Fruit fly (Drosophila melanogaster): ENCODE results near the gene Acyp2.

DNA sequence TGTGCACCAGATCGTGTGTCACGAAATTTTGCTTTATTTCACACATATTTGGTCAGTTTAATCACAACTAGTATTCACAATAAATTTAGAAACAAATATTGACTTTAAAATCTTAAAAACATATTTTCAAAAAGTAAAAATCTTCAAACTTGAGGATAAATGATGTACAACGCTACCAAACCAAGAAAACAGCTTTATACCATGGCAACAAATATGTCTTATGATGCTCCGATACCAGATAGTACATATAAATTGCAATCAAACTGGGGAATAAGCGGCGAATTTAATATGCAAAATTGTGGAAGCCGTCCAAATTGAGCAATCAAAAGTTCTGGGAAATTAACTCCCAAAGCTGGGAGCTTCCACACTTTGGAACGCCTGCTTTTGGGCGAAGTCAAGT, 25.1 kb upstream of the Acyp2 start, which contains the start of gene CG5623:
- TF ChIP-seq CTCF (optimal IDR thresholded peaks at IDR 0.05) (no peak), CG8478 (optimal IDR thresholded peaks at IDR 0.05) (no peak)
